Fruit fly (Drosophila melanogaster) ovary, adult (tissue): ENCODE measurements around the gene Ak3.
A peak's percentile ranks its signal among the peaks of the same experiment; 100 is the strongest.

Experiments used
- CG17801 ChIP-seq: fragments of 200-800 bp; optimal IDR thresholded peaks from 2 replicates; lab custom pipeline; 2019; ENCODE audit warnings: missing biosample characterization, mild to moderate bottlenecking, missing genetic modification characterization, moderate library complexity; ENCODE audit not compliant: partially characterized antibody

Gene Ak3

dm6 chr3R:10889520-10889887, at the start of gene Ak3:
Ak3 (minus strand) TSS chr3R:10889588.
- no peak for TF ChIP-seq CG17801 (GFP tag; lab: Kevin White, UChicago)

DNA sequence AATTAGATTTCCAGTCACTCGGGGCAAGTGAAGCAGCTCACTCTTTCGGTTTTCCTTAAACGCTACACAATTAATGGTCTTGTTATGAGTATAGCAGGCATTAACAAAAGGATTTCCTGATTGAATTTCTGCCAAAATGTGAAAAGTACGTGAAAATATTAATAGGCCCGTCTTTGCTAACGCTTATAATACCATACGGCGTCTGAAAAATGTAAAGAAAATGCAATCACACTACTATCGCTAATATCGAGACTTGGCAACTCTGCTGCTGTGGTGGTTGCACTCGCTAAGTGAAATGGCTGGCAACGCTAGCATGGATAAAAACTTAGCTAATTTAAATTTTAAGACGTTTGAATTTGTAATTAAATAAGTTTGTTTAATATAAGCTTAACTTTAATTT, 3.9 kb upstream of the Ak3 start, which contains the start of gene CG6621:
CG6621 (minus strand) TSS at position 205 of the 400 bp plus-strand sequence.
- no peak for TF ChIP-seq CG17801 (GFP tag; lab: Kevin White, UChicago)

dm6 chr3R:10888633-10889519, 512 bp downstream of the Ak3 start:
- TF ChIP-seq CG17801 (GFP tag; lab: Kevin White, UChicago): peak; percentile 48

DNA sequence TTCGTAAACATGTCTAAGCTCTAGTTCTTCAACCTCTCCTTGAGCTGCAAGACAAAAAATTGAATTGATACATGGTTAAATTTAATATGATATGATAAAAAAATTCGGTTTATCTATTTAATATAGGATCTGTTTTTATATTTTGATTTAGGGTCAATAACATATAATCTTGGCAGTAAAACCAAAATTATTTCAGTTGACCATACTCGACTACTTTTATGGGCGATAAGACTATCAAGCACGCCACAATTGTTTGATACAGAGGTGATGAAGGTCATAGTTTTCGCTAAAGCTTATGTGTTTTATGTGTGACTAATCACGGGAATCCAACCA, 1.1 kb downstream of the Ak3 start:
- TF ChIP-seq CG17801 (GFP tag; lab: Kevin White, UChicago): no peak

dm6 chr3R:10886462-10887315, 2.7 kb downstream of the Ak3 start:
- peak; percentile 82 for TF ChIP-seq CG17801 (GFP tag; lab: Kevin White, UChicago)

- peak; percentile 9 for TF ChIP-seq CG17801 (GFP tag; lab: Kevin White, UChicago)
Observed at dm6 chr3R:10885422-10886081, 3.8 kb downstream of the Ak3 start, which contains the start of gene Leash. Leash (plus strand) TSS chr3R:10885540.

dm6 chr3R:10884678-10885421, 4.5 kb downstream of the Ak3 start, which contains the start of gene CG14696:
CG14696 (minus strand) TSS chr3R:10885001.
- TF ChIP-seq CG17801 (GFP tag; lab: Kevin White, UChicago): no peak

- no peak for TF ChIP-seq CG17801 (GFP tag; lab: Kevin White, UChicago)
Observed at dm6 chr3R:10884031-10884677, 5.2 kb downstream of the Ak3 start.

dm6 chr3R:10881824-10882559, 7.4 kb downstream of the Ak3 start, which contains the start of gene Tpc1:
Tpc1 (minus strand) TSS chr3R:10882188.
- no peak for TF ChIP-seq CG17801 (GFP tag; lab: Kevin White, UChicago)

DNA sequence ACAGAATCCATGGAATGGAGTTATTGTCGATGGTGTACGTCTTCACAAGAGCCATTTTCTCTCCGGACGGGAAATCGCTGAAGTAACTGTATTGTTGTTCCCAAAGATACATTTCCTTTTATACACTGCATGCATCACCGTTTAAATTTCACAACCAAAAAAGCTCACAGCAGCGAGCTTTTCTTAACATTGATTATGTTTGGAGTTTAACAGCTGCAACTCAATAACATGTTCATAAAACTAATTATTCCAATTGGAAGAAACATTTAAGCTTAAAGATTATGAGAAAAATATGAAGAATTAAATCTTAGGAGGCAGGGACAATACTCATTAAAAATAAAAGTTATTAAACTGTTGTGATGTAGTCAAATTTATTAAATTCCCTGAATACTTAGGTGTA, 10.2 kb downstream of the Ak3 start, which contains the start of gene CG14695:
CG14695 (minus strand) TSS at position 101 of the 400 bp plus-strand sequence.
- no peak for TF ChIP-seq CG17801 (GFP tag; lab: Kevin White, UChicago)

- TF ChIP-seq CG17801 (GFP tag; lab: Kevin White, UChicago): no peak
Observed at dm6 chr3R:10878628-10879027, 10.8 kb downstream of the Ak3 start.

DNA sequence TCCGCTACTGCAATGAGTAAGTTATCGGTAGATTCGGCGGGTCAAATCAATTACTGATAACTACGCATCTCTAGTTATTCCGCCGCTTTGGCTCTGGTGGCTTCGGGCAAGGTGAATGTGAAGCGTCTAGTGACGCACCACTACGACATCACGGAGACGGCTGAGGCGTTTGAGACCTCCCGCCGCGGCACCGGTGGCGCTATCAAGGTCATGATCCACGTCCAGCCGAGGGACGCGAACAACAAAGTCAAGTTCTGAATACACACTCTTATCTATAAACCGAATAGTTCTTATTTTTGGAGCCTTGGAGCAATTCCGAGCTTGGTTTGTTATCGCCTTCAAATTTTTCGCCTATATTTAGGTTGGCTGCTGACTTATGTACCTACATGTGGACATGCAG, 11.6 kb downstream of the Ak3 start:
- TF ChIP-seq CG17801 (GFP tag; lab: Kevin White, UChicago): no peak
